Fruit fly (Drosophila melanogaster): Measurements from ENCODE around the gene CAH9.

- no peak for TF ChIP-seq CG9139 (GFP tag; optimal IDR thresholded peaks at IDR 0.05)
- no peak for TF ChIP-seq CG6276 (GFP tag; optimal IDR thresholded peaks at IDR 0.05)
- TF ChIP-seq dsx (GFP tag; optimal IDR thresholded peaks at IDR 0.05; ENCODE audit: poor library complexity, severe bottlenecking): no peak
- no peak for TF ChIP-seq fkh (GFP tag; optimal IDR thresholded peaks at IDR 0.05)
Measured at dm6 chr3R:27098638-27099037, 7.3 kb downstream of the CAH9 start.
